Worm (Caenorhabditis elegans): ENCODE measurements around the gene F55A4.7.

DNA sequence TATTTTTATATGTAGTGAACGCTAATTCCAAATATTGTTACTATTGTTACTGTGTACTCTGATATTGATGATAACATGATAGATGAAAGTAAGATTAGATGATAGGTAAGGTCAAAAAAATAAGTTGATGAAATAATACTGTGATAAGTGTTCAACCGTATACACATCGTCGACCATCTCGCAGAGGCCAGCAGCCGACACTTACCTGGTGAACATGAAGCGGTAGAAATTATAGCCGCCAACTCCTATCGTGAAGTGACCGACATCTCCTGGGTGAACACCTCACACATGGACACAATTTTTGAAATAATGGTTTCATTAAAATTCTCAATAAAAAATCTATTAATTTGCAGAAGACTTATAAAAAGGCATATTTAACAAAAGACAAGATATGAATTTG, 10.9 kb downstream of the F55A4.7 start:
- TF ChIP-seq pha-4 (tag; optimal IDR thresholded peaks at IDR 0.05) (no peak), elt-1 (tag; optimal IDR thresholded peaks at IDR 0.05; ENCODE audit: borderline replicate concordance, insufficient read depth) (no peak), blmp-1 (tag; optimal IDR thresholded peaks at IDR 0.05) (no peak), elt-3 (tag; optimal IDR thresholded peaks at IDR 0.05) (no peak), lin-13 (tag; optimal IDR thresholded peaks at IDR 0.05) (no peak), unc-62 (GFP tag; optimal IDR thresholded peaks at IDR 0.05) (no peak), snpc-4 (tag; optimal IDR thresholded peaks at IDR 0.05) (no peak), mab-5 (tag; optimal IDR thresholded peaks at IDR 0.05) (no peak), hlh-1 (tag; optimal IDR thresholded peaks at IDR 0.05) (no peak), nhr-2 (tag; optimal IDR thresholded peaks at IDR 0.05) (no peak), nhr-237 (tag; optimal IDR thresholded peaks at IDR 0.05) (no peak), sptf-1 (tag; optimal IDR thresholded peaks at IDR 0.05) (no peak), mep-1 (tag; optimal IDR thresholded peaks at IDR 0.05) (no peak)

Data from whole organism, mixed stage, embryonic.